Fruit fly (Drosophila melanogaster): ENCODE results near the gene CG31064.

DNA sequence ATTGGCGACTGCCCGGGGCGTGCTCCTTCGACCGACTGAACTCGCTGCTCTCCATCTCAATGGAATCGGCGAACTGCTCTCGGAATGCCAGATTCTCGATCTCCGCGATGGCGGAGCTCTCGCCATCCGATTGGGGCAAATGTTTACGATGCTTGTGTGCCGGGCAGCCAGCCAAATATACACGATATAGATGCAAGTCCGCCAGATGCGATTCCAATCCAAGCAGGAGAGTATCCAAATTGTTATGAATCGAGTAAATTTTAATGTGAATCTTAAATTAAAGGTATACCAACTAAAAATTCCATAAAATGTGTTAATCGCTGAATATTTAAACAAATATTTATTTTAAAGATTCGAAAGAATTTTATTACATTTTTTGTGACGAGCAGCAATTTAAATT, 9.0 kb upstream of the CG31064 start, which contains the start of gene CG5984:
- TF ChIP-seq fru (GFP tag; optimal IDR thresholded peaks at IDR 0.05) (no peak), Sp1 (GFP tag; optimal IDR thresholded peaks at IDR 0.05) (no peak), Hr78 (GFP tag; optimal IDR thresholded peaks at IDR 0.05) (no peak)

Measured in whole organism, wandering third instar larva.